Fruit fly (Drosophila melanogaster): ENCODE measurements around the gene CG6885.
A peak's percentile ranks its signal among the peaks of the same experiment; 100 is the strongest.

CG6885 gene

dm6 chr3L:18784562-18784961 lies 40.3 kb downstream of the CG6885 start (continued):
- no peak for TF ChIP-seq odd (GFP tag; optimal IDR thresholded peaks at IDR 0.05)
- peak; percentile 18 for TF ChIP-seq CG9876 (GFP tag; optimal IDR thresholded peaks at IDR 0.05)
- peak; percentile 41 for TF ChIP-seq fd96Cb (tag; optimal IDR thresholded peaks at IDR 0.05)
- peak; percentile 25 for TF ChIP-seq pnt (GFP tag; optimal IDR thresholded peaks at IDR 0.05)
- TF ChIP-seq NC2α (GFP tag; optimal IDR thresholded peaks at IDR 0.05), result no peak
- no peak for TF ChIP-seq CG9727 (GFP tag; optimal IDR thresholded peaks at IDR 0.05)
- TF ChIP-seq gfzf (GFP tag; optimal IDR thresholded peaks at IDR 0.05), result no peak
- TF ChIP-seq CG6254 (GFP tag; optimal IDR thresholded peaks at IDR 0.05), result no peak
- no peak for TF ChIP-seq CG10267 (tag; optimal IDR thresholded peaks at IDR 0.05)
- TF ChIP-seq kah (GFP tag; optimal IDR thresholded peaks at IDR 0.05), result no peak
- no peak for TF ChIP-seq CG4328 (GFP tag; optimal IDR thresholded peaks at IDR 0.05)
- no peak for TF ChIP-seq Stat92E (GFP tag; optimal IDR thresholded peaks at IDR 0.05)
- no peak for TF ChIP-seq oc (tag; optimal IDR thresholded peaks at IDR 0.05)
- peak; percentile 70 for TF ChIP-seq CG5953 (GFP tag; IDR thresholded peaks at IDR 0.05)
- peak; percentile 9 for TF ChIP-seq CG12155 (GFP tag; optimal IDR thresholded peaks at IDR 0.05)
- TF ChIP-seq luna (GFP tag; optimal IDR thresholded peaks at IDR 0.05), result no peak
- TF ChIP-seq gcm (GFP tag; optimal IDR thresholded peaks at IDR 0.05), result peak; percentile 59
- TF ChIP-seq chif (GFP tag; optimal IDR thresholded peaks at IDR 0.05), result peak; percentile 28 to 57
- TF ChIP-seq so (GFP tag; IDR thresholded peaks at IDR 0.05), result peak; percentile 82; the same call in 2 of the 3 replicates
- peak in 1 of 2 experiments; percentile 8 for TF ChIP-seq Eip74EF (GFP tag; optimal IDR thresholded peaks at IDR 0.05)
- TF ChIP-seq Pdp1 (GFP tag; optimal IDR thresholded peaks at IDR 0.05), result peak; percentile 37 to 53
- TF ChIP-seq Tbp (GFP tag; optimal IDR thresholded peaks at IDR 0.05), result no peak
- peak; percentile 70 for TF ChIP-seq CG17359 (tag; optimal IDR thresholded peaks at IDR 0.05)
- TF ChIP-seq Myb (GFP tag; optimal IDR thresholded peaks at IDR 0.05), result peak; percentile 6
- TF ChIP-seq CG10654 (GFP tag; optimal IDR thresholded peaks at IDR 0.05), result no peak
- TF ChIP-seq CG12744 (GFP tag; optimal IDR thresholded peaks at IDR 0.05), result peak; percentile 8
- TF ChIP-seq CG16779 (GFP tag; IDR thresholded peaks at IDR 0.05), result no peak
- TF ChIP-seq CG13775 (GFP tag; optimal IDR thresholded peaks at IDR 0.05), result no peak
- no peak for TF ChIP-seq ro (GFP tag; IDR thresholded peaks at IDR 0.05)
- TF ChIP-seq ATbp (GFP tag; optimal IDR thresholded peaks at IDR 0.05), result peak; percentile 27
- no peak for TF ChIP-seq YL-1 (GFP tag; optimal IDR thresholded peaks at IDR 0.05)
- TF ChIP-seq CG4404 (GFP tag; IDR thresholded peaks at IDR 0.05), result no peak
- TF ChIP-seq ERR (GFP tag; optimal IDR thresholded peaks at IDR 0.05), result no peak
- peak; percentile 39 for TF ChIP-seq CG4820 (GFP tag; optimal IDR thresholded peaks at IDR 0.05)
- no peak for TF ChIP-seq gsb-n (tag; optimal IDR thresholded peaks at IDR 0.05)
- no peak for TF ChIP-seq CG9215 (GFP tag; IDR thresholded peaks at IDR 0.05)
- TF ChIP-seq stc (GFP tag; IDR thresholded peaks at IDR 0.05), result peak; percentile 88
- TF ChIP-seq org-1 (GFP tag; optimal IDR thresholded peaks at IDR 0.05), result peak; percentile 38
- TF ChIP-seq salm (tag; optimal IDR thresholded peaks at IDR 0.05), result peak; percentile 27
- TF ChIP-seq Blimp-1 (GFP tag; optimal IDR thresholded peaks at IDR 0.05), result peak; percentile 34
- TF ChIP-seq en (GFP tag; optimal IDR thresholded peaks at IDR 0.05), result no peak
- peak; percentile 51; the same call in 1 of the 3 replicates for TF ChIP-seq sr (GFP tag; IDR thresholded peaks at IDR 0.05)
- TF ChIP-seq sens-2 (GFP tag; IDR thresholded peaks at IDR 0.05), result no peak
- no peak for TF ChIP-seq CG10147 (GFP tag; optimal IDR thresholded peaks at IDR 0.05)
- peak; percentile 44 for TF ChIP-seq az2 (GFP tag; optimal IDR thresholded peaks at IDR 0.05)
- peak; percentile 14 for TF ChIP-seq Mes4 (GFP tag; optimal IDR thresholded peaks at IDR 0.05)
- peak; percentile 71; the same call in 2 of the 3 replicates for TF ChIP-seq Mrtf (GFP tag; IDR thresholded peaks at IDR 0.05)
- no peak for TF ChIP-seq ash1 (GFP tag; optimal IDR thresholded peaks at IDR 0.05)
- peak; percentile 82 for TF ChIP-seq dysf (GFP tag; IDR thresholded peaks at IDR 0.05)
- no peak for TF ChIP-seq usp (GFP tag; optimal IDR thresholded peaks at IDR 0.05)
- TF ChIP-seq exex (tag; optimal IDR thresholded peaks at IDR 0.05), result peak; percentile 8

Measured in whole organism, embryonic.